Fruit fly (Drosophila melanogaster): ENCODE data around the gene Best1.
A peak's percentile ranks its signal among the peaks of the same experiment; 100 is the strongest.

The Best1 gene

dm6 chr3R:10161163-10161562 lies 9.1 kb downstream of the Best1 start, which contains the start of gene CG6254 (continued):
- TF ChIP-seq CG8089 (GFP tag; optimal IDR thresholded peaks at IDR 0.05) = no peak
- TF ChIP-seq rib (GFP tag; IDR thresholded peaks at IDR 0.05) = no peak
- peak; percentile 53 for TF ChIP-seq Xbp1 (GFP tag; optimal IDR thresholded peaks at IDR 0.05)
- TF ChIP-seq gsb (GFP tag; IDR thresholded peaks at IDR 0.05) = no peak
- no peak for TF ChIP-seq Ets97D (GFP tag; optimal IDR thresholded peaks at IDR 0.05)
- no peak for TF ChIP-seq nom (GFP tag; optimal IDR thresholded peaks at IDR 0.05)
- peak; percentile 57; the same call in 1 of the 2 replicates for TF ChIP-seq amos (GFP tag; IDR thresholded peaks at IDR 0.05; ENCODE audit: partially characterized antibody)
- no peak for TF ChIP-seq CG15011 (GFP tag; optimal IDR thresholded peaks at IDR 0.05)
- TF ChIP-seq CG10267 (tag; optimal IDR thresholded peaks at IDR 0.05) = peak; percentile 32
- no peak for TF ChIP-seq cato (GFP tag; optimal IDR thresholded peaks at IDR 0.05; ENCODE audit: borderline replicate concordance)
- peak; percentile 28; the same call in 1 of the 2 replicates for TF ChIP-seq inv (GFP tag; IDR thresholded peaks at IDR 0.05; ENCODE audit: partially characterized antibody)
- no peak for TF ChIP-seq CG4282 (GFP tag; optimal IDR thresholded peaks at IDR 0.05)
- no peak for TF ChIP-seq CG8924 (tag; optimal IDR thresholded peaks at IDR 0.05)
- no peak for TF ChIP-seq CG10321 (GFP tag; IDR thresholded peaks at IDR 0.05)
- no peak for TF ChIP-seq slp2 (GFP tag; optimal IDR thresholded peaks at IDR 0.05)
- TF ChIP-seq CG4854 (GFP tag; optimal IDR thresholded peaks at IDR 0.05) = peak; percentile 15
- TF ChIP-seq fu2 (GFP tag; optimal IDR thresholded peaks at IDR 0.05) = peak; percentile 12
- TF ChIP-seq Atf3 (GFP tag; optimal IDR thresholded peaks at IDR 0.05) = no peak
- peak in 1 of 2 experiments; percentile 22 for TF ChIP-seq bsh (GFP tag; optimal IDR thresholded peaks at IDR 0.05)
- TF ChIP-seq cwo (GFP tag; optimal IDR thresholded peaks at IDR 0.05) = no peak
- peak; percentile 37 for TF ChIP-seq zen (tag; optimal IDR thresholded peaks at IDR 0.05)
- TF ChIP-seq lilli (GFP tag; optimal IDR thresholded peaks at IDR 0.05) = peak; percentile 58
- no peak for TF ChIP-seq trh (GFP tag; optimal IDR thresholded peaks at IDR 0.05)
- TF ChIP-seq Tbp (GFP tag; optimal IDR thresholded peaks at IDR 0.05) = no peak
- TF ChIP-seq NC2β (GFP tag; optimal IDR thresholded peaks at IDR 0.05) = no peak
- TF ChIP-seq CG4820 (GFP tag; optimal IDR thresholded peaks at IDR 0.05) = no peak
- no peak for TF ChIP-seq danr (GFP tag; IDR thresholded peaks at IDR 0.05)
- peak; percentile 1 for TF ChIP-seq bab2 (GFP tag; optimal IDR thresholded peaks at IDR 0.05)
- TF ChIP-seq Dip2 (GFP tag; IDR thresholded peaks at IDR 0.05) = no peak
- TF ChIP-seq HLH4C (GFP tag; IDR thresholded peaks at IDR 0.05; ENCODE audit: partially characterized antibody) = no peak; the same call in 1 of the 3 replicates
- no peak for TF ChIP-seq en (GFP tag; optimal IDR thresholded peaks at IDR 0.05)
- no peak for TF ChIP-seq crol (GFP tag; IDR thresholded peaks at IDR 0.05)
- no peak for TF ChIP-seq chn (GFP tag; optimal IDR thresholded peaks at IDR 0.05)
- TF ChIP-seq fd102C (GFP tag; optimal IDR thresholded peaks at IDR 0.05) = no peak
- peak; percentile 33 for TF ChIP-seq repo (GFP tag; optimal IDR thresholded peaks at IDR 0.05)
- TF ChIP-seq sima (GFP tag; optimal IDR thresholded peaks at IDR 0.05) = no peak
- no peak for TF ChIP-seq sc (optimal IDR thresholded peaks at IDR 0.05)
- no peak for TF ChIP-seq sc (GFP tag; optimal IDR thresholded peaks at IDR 0.05)
- TF ChIP-seq Vsx1 (GFP tag; optimal IDR thresholded peaks at IDR 0.05) = no peak
- TF ChIP-seq CG11085 (GFP tag; IDR thresholded peaks at IDR 0.05) = no peak
- TF ChIP-seq hbn (GFP tag; IDR thresholded peaks at IDR 0.05; ENCODE audit: partially characterized antibody) = no peak
- TF ChIP-seq Stat92E (GFP tag; optimal IDR thresholded peaks at IDR 0.05) = peak in 1 of 3 experiments; percentile 30
- no peak for TF ChIP-seq HLH3B (GFP tag; IDR thresholded peaks at IDR 0.05)
- no peak for TF ChIP-seq CG6689 (GFP tag; IDR thresholded peaks at IDR 0.05)
- TF ChIP-seq Fer1 (GFP tag; optimal IDR thresholded peaks at IDR 0.05) = no peak
- TF ChIP-seq CG17612 (GFP tag; IDR thresholded peaks at IDR 0.05) = no peak
- TF ChIP-seq CG17829 (tag; optimal IDR thresholded peaks at IDR 0.05) = peak; percentile 46
- no peak for TF ChIP-seq hb (GFP tag; IDR thresholded peaks at IDR 0.05; ENCODE audit: partially characterized antibody)
- TF ChIP-seq Opbp (GFP tag; IDR thresholded peaks at IDR 0.05; ENCODE audit: partially characterized antibody) = 0 out of 3 replicates have a peak, but pooled peaks have one; percentile 34
- no peak for TF ChIP-seq Mad (GFP tag; optimal IDR thresholded peaks at IDR 0.05)
- TF ChIP-seq kay (GFP tag; optimal IDR thresholded peaks at IDR 0.05) = no peak
